Worm (Caenorhabditis elegans) whole organism, young adult: ENCODE results near the gene T19C3.6.

Experiments used
- F49E8.2 ChIP-seq: sonication (generic microtip); optimal IDR thresholded peaks from 3 replicates; lab custom pipeline; 2017; ENCODE audit warnings: missing genetic modification characterization, mild to moderate bottlenecking, missing compliant biosample characterization, antibody characterized with exemption, moderate library complexity; ENCODE audit not compliant: insufficient read depth
- ama-1 ChIP-seq, 3 experiments: fragments of 150-350 bp in 1 of 3; sonication (generic microtip) in 2 of 3; optimal IDR thresholded peaks; 2 replicates each; lab custom pipeline; 2014 to 2018; ENCODE audit warnings: missing biosample characterization in 2 of 3, missing genetic modification characterization in 2 of 3, missing genetic modification reagents in 2 of 3
- aptf-3 ChIP-seq: fragments of 200-800 bp; sonication (Bioruptor generic); IDR thresholded peaks from 2 replicates; pipeline ENCODE4 v1.3.6; 2022; ENCODE audit warnings: missing genetic modification characterization, missing compliant biosample characterization
- dpff-1 ChIP-seq: sonication (generic microtip); optimal IDR thresholded peaks from 2 replicates; lab custom pipeline; 2017; ENCODE audit warnings: mild to moderate bottlenecking, missing genetic modification characterization, missing compliant biosample characterization
- lsl-1 ChIP-seq: fragments of 200-800 bp; sonication (Bioruptor generic); optimal IDR thresholded peaks from 2 replicates; lab custom pipeline; 2018; ENCODE audit warnings: mild to moderate bottlenecking, missing genetic modification characterization, moderate library complexity, missing compliant biosample characterization
- mel-28 ChIP-seq: sonication (generic microtip); optimal IDR thresholded peaks from 2 replicates; lab custom pipeline; 2016; ENCODE audit warnings: borderline replicate concordance, mild to moderate bottlenecking, missing genetic modification characterization, missing compliant biosample characterization
- pha-4 ChIP-seq: fragments of 150-350 bp; sonication (generic microtip); optimal IDR thresholded peaks from 2 replicates; lab custom pipeline; 2014; ENCODE audit warnings: missing biosample characterization, missing genetic modification reagents, missing genetic modification characterization
- rcor-1 ChIP-seq: fragments of 200-800 bp; sonication (Bioruptor generic); IDR thresholded peaks from 2 replicates; pipeline ENCODE4 v1.3.6; 2022; ENCODE audit warnings: missing genetic modification reagents, missing genetic modification characterization, missing compliant biosample characterization
- repo-1 ChIP-seq: sonication (generic microtip); optimal IDR thresholded peaks from 2 replicates; lab custom pipeline; 2017; ENCODE audit warnings: mild to moderate bottlenecking, missing genetic modification characterization, missing compliant biosample characterization
- sptf-2 ChIP-seq: fragments of 200-800 bp; sonication (Bioruptor generic); optimal IDR thresholded peaks from 2 replicates; lab custom pipeline; 2018; ENCODE audit warnings: mild to moderate bottlenecking, missing genetic modification characterization, missing compliant biosample characterization

ce11 chrIII:620204-620718 is 11.1 kb downstream of the T19C3.6 start, which contains the start of gene T19C3.4:
- TF ChIP-seq sptf-2 (GFP tag; lab: Kevin White, UChicago), result no peak
- no peak for TF ChIP-seq pha-4 (tag; lab: Kevin White, UChicago)
- TF ChIP-seq lsl-1 (GFP tag; lab: Kevin White, UChicago), result no peak
- no peak for TF ChIP-seq mel-28 (tag; lab: Kevin White, UChicago)
- no peak for TF ChIP-seq repo-1
- no peak for TF ChIP-seq rcor-1 (GFP tag; lab: Robert Waterston, UW)
- TF ChIP-seq aptf-3 (GFP tag; lab: Robert Waterston, UW), result no peak
- no peak for TF ChIP-seq F49E8.2 (tag; lab: Kevin White, UChicago)
- no peak for TF ChIP-seq dpff-1 (tag; lab: Kevin White, UChicago)
- TF ChIP-seq ama-1 (optimal IDR thresholded peaks at IDR 0.05; lab: Kevin White, UChicago), result no peak
- no peak for TF ChIP-seq ama-1 (GFP tag; optimal IDR thresholded peaks at IDR 0.05; lab: Kevin White, UChicago)
